Worm (Caenorhabditis elegans): ENCODE results near the gene Y116A8A.150.

DNA sequence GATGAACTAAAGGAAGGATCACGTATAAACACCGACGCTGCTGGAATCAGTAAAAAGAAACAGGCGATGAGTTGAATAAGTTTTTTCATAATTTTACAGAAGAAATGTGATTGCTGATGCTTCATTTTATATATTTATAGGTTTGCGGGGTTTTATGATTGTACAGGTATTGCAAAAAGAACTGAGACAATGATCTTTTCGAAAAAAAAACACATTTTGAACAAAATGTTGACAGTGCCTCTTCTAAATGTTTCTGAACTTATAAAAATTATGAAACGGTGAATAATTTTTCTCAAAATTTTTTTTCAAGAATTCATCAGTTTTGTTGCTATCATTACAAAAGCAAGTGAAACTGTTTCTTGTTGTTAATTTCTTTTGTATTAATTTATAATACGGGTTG is 36.4 kb downstream of the Y116A8A.150 start, which contains the start of gene clec-193:
- TF ChIP-seq hmg-4 (GFP tag; optimal IDR thresholded peaks at IDR 0.05) (no peak), tbx-37 (GFP tag; conservative IDR thresholded peaks at IDR 0.05) (no peak), ama-1 (optimal IDR thresholded peaks at IDR 0.05) (no peak), ceh-13 (GFP tag; optimal IDR thresholded peaks at IDR 0.05) (no peak), ceh-36 (tag; optimal IDR thresholded peaks at IDR 0.05) (no peak), tra-4 (tag; optimal IDR thresholded peaks at IDR 0.05) (no peak), hnd-1 (tag; optimal IDR thresholded peaks at IDR 0.05) (no peak), pes-1 (GFP tag; IDR thresholded peaks at IDR 0.05) (no peak), ets-7 (tag; optimal IDR thresholded peaks at IDR 0.05) (no peak), tbx-11 (GFP tag; IDR thresholded peaks at IDR 0.05) (no peak), flt-1 (GFP tag; IDR thresholded peaks at IDR 0.05) (no peak), B0310.2 (tag; optimal IDR thresholded peaks at IDR 0.05) (no peak), F13C5.2 (tag; optimal IDR thresholded peaks at IDR 0.05) (no peak), sea-1 (GFP tag; conservative IDR thresholded peaks at IDR 0.05) (no peak)
